Worm (Caenorhabditis elegans) whole organism, midembryonic: Measurements from ENCODE around the gene pkn-1.
A peak's percentile ranks its signal among the peaks of the same experiment; 100 is the strongest.

Source experiments
- T22C8.4 ChIP-seq: fragments of 200-800 bp; sonication (Bioruptor generic); IDR thresholded peaks from 2 replicates; pipeline ENCODE4 v1.3.6; 2022; ENCODE audit warnings: missing genetic modification characterization, missing compliant biosample characterization
- cog-1 ChIP-seq: sonication (generic microtip); optimal IDR thresholded peaks from 2 replicates; lab custom pipeline; 2016; ENCODE audit warnings: missing genetic modification characterization, missing compliant biosample characterization
- flt-1 ChIP-seq: fragments of 200-800 bp; sonication (Bioruptor generic); IDR thresholded peaks from 2 replicates; pipeline ENCODE4 v1.3.6; 2022; ENCODE audit warnings: missing genetic modification characterization, missing compliant biosample characterization
- klf-2 ChIP-seq: fragments of 200-800 bp; sonication (Bioruptor generic); conservative IDR thresholded peaks from 2 replicates; pipeline ENCODE4 v1.3.6; 2022; ENCODE audit warnings: missing genetic modification reagents, missing genetic modification characterization, missing compliant biosample characterization
- med-1 ChIP-seq: sonication (generic microtip); optimal IDR thresholded peaks from 2 replicates; lab custom pipeline; 2017; ENCODE audit warnings: missing genetic modification characterization, mild to moderate bottlenecking, missing compliant biosample characterization, antibody characterized with exemption, missing genetic modification reagents; ENCODE audit not compliant: insufficient read depth
- ref-1 ChIP-seq: fragments of 200-800 bp; sonication (Bioruptor generic); conservative IDR thresholded peaks from 2 replicates; pipeline ENCODE4 v1.3.6; 2022; ENCODE audit warnings: missing genetic modification reagents, missing genetic modification characterization, missing compliant biosample characterization
- tab-1 ChIP-seq: fragments of 200-800 bp; sonication (Bioruptor generic); IDR thresholded peaks from 2 replicates; pipeline ENCODE4 v1.3.6; 2022; ENCODE audit warnings: missing genetic modification characterization, missing compliant biosample characterization
- ztf-23 ChIP-seq: fragments of 200-800 bp; sonication (Bioruptor generic); IDR thresholded peaks from 2 replicates; pipeline ENCODE4 v1.3.6; 2022; ENCODE audit warnings: missing genetic modification reagents, missing genetic modification characterization, missing compliant biosample characterization
- ztf-29 ChIP-seq: fragments of 200-800 bp; sonication (Bioruptor generic); IDR thresholded peaks from 2 replicates; pipeline ENCODE4 v1.3.6; 2022; ENCODE audit warnings: missing genetic modification reagents, missing genetic modification characterization, missing compliant biosample characterization

pkn-1 gene

DNA sequence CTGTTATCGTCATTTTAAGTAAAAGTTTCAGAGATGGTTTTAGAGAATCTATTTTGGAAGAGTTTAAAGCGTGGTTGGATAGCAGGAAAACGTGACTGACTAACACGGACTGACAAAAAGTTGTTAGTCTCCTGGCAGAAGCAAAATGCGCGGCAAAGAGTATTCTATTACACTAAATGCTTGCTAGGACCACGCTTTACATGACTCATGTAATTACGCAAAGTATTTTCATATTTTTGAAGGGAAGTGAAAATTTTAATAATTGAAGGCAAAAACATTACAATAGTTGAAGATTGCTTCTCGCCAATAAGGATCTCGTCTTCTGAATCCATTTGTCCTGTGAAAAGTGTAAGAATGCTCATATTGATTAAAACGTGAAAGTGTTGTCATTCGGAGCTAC lies 9.2 kb downstream of the pkn-1 start, which contains the start of gene gur-3:
Gene gur-3 (minus strand): TSS at position 101 of the 400 bp plus-strand sequence.
- TF ChIP-seq tab-1 (GFP tag; lab: Robert Waterston, UW), result no peak
- TF ChIP-seq ztf-23 (GFP tag; lab: Robert Waterston, UW), result no peak
- no peak for TF ChIP-seq med-1
- TF ChIP-seq klf-2, result no peak
- no peak for TF ChIP-seq ztf-29
- TF ChIP-seq ref-1 (GFP tag; lab: Robert Waterston, UW), result no peak
- no peak for TF ChIP-seq cog-1
- TF ChIP-seq T22C8.4 (GFP tag; lab: Robert Waterston, UW), result no peak
- TF ChIP-seq flt-1 (GFP tag; lab: Robert Waterston, UW), result no peak

DNA sequence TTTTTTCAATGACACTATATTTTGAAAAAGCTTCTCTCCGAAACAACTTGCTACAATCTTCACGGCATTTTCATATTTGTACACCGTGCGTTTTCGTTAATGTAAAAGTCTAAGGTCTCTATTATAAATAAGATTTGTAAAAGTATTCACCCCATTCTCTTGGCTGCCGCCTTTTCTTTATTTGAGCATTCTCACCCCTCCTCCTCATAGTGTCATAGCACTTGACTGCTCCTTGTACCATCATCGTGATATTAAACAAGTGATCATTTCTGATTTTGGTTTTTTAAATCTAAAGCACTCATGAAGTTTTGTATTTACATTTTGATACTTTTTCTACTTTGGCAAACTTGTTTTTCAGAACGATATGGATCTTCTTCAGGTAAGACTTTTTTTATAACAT lies 9.8 kb downstream of the pkn-1 start, which contains the start of gene ZC504.1:
Gene ZC504.1 (plus strand): TSS at position 301 of the 400 bp plus-strand sequence.
- TF ChIP-seq med-1 (no peak), klf-2 (no peak), T22C8.4 (GFP tag; lab: Robert Waterston, UW) (no peak), ztf-23 (GFP tag; lab: Robert Waterston, UW) (no peak), ref-1 (GFP tag; lab: Robert Waterston, UW) (no peak), cog-1 (no peak), flt-1 (GFP tag; lab: Robert Waterston, UW) (no peak), tab-1 (GFP tag; lab: Robert Waterston, UW) (no peak), ztf-29 (no peak)

DNA sequence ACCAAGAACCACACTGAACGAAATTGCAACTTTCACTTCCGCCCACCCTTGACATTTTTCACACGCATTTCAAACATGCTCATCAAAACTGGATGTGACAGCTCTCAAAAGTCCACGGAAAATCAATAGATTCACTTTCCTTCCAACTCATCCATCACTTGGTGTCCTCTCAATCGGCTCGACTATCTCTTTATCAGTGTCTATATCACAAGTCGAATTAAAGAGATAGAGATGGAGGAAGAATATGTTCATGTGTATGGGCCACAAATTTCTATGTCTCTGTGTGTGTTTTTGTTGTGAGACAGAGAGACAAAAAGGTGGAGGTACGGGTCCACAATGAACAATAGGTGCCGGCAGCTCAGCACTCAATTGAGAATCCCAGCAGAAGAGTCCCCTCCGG lies 13.5 kb downstream of the pkn-1 start:
- TF ChIP-seq ref-1 (GFP tag; lab: Robert Waterston, UW) (no peak), flt-1 (GFP tag; lab: Robert Waterston, UW) (no peak), ztf-29 (no peak), klf-2 (no peak), T22C8.4 (GFP tag; lab: Robert Waterston, UW) (no peak), med-1 (no peak), cog-1 (no peak), ztf-23 (GFP tag; lab: Robert Waterston, UW) (no peak), tab-1 (GFP tag; lab: Robert Waterston, UW) (no peak)

DNA sequence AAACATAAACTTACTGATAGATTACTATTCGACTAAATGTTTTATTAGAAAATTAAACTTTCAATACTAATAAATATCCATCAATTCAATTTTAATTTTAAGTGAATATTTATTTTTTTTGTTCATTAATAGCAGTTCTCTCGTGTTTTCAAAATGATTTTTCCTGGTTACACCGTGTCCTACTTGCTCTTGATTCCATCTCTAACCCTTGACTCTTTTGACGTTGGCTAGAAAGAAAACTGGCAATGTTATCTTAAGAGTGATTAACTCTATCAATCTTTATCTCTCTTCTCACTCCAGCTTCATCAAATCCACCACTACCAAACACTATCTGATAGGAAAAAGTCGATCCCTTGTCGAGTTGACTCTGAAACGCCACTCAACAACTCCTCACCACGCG lies 15.4 kb downstream of the pkn-1 start, which contains the start of gene acr-8:
Gene acr-8 (plus strand): TSS at position 301 of the 400 bp plus-strand sequence.
- TF ChIP-seq med-1 (no peak), flt-1 (GFP tag; lab: Robert Waterston, UW) (no peak), cog-1 (no peak), klf-2 (no peak), tab-1 (GFP tag; lab: Robert Waterston, UW) (no peak), T22C8.4 (GFP tag; lab: Robert Waterston, UW) (no peak), ztf-23 (GFP tag; lab: Robert Waterston, UW) (no peak), ztf-29 (no peak), ref-1 (GFP tag; lab: Robert Waterston, UW) (no peak)

DNA sequence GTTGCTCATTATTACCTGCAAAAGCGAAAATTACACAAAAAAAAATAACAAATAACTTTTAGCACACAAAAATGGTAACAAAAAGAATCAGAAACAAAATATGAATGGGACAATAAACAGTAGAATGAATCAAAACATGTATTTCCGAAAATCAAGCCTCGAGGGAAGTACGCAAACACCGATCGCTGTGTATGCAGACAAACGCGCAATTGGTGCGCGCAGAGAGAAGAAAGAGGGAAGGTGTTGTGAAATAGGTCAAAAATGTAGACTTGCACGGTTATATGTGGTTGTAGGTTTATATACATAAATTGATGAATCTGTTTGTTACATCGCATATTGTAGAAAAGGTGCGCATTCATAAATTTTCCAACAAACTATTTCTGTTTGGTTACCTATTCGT lies 22.7 kb downstream of the pkn-1 start, which contains the start of gene cdk-11.2:
Gene cdk-11.2 (minus strand): TSS at position 23 of the 400 bp plus-strand sequence.
- TF ChIP-seq tab-1 (GFP tag; lab: Robert Waterston, UW) (no peak), T22C8.4 (GFP tag; lab: Robert Waterston, UW) (no peak), med-1 (no peak), cog-1 (no peak), ztf-29 (0 out of 2 replicates have a peak, but pooled peaks have one; percentile 28), klf-2 (no peak), ztf-23 (GFP tag; lab: Robert Waterston, UW) (0 out of 2 replicates have a peak, but pooled peaks have one; percentile 44), ref-1 (GFP tag; lab: Robert Waterston, UW) (no peak), flt-1 (GFP tag; lab: Robert Waterston, UW) (0 out of 2 replicates have a peak, but pooled peaks have one; percentile 21)

DNA sequence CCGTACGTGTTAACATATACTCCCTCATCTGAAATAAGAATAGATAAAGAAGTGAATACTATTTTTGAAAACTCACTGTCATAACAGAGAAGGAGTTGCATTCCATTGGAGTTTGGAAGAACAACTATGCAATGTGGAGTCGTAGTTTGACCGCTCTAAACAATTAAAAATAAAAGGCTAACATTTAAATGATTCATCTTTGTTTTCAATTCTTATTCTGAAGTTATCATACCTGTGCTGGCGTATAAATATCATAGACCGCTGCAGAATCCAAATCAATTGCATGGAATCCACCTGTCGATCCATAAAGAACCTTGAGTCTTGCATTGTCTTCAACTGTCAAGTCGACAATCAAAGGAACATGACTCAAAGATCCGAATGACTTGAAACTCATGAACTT lies 25.7 kb downstream of the pkn-1 start:
- TF ChIP-seq cog-1 (no peak), ref-1 (GFP tag; lab: Robert Waterston, UW) (no peak), ztf-29 (no peak), T22C8.4 (GFP tag; lab: Robert Waterston, UW) (no peak), tab-1 (GFP tag; lab: Robert Waterston, UW) (no peak), flt-1 (GFP tag; lab: Robert Waterston, UW) (no peak), ztf-23 (GFP tag; lab: Robert Waterston, UW) (no peak), klf-2 (no peak), med-1 (no peak)

DNA sequence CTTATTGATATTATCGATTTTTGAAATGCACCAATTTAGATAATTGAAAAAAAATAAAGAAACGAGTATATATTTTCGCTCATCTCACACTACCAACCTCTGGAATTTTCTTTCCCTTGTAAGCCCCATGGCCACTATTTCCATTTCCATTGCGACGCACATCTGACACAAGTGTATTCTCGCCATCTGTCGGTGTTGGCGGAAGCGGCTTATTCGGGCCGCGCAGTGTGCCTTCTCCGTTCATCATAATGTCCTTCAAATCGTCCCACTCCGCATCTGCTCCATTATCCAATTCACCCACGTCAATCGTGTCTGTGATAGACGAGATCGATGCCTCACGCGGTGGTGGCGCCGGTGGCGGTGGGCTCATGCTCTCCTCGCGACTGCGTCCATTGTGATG lies 27.7 kb downstream of the pkn-1 start:
- TF ChIP-seq T22C8.4 (GFP tag; lab: Robert Waterston, UW), result no peak
- no peak for TF ChIP-seq flt-1 (GFP tag; lab: Robert Waterston, UW)
- TF ChIP-seq ref-1 (GFP tag; lab: Robert Waterston, UW), result no peak
- no peak for TF ChIP-seq med-1
- TF ChIP-seq ztf-29, result no peak
- no peak for TF ChIP-seq cog-1
- no peak for TF ChIP-seq klf-2
- no peak for TF ChIP-seq ztf-23 (GFP tag; lab: Robert Waterston, UW)
- TF ChIP-seq tab-1 (GFP tag; lab: Robert Waterston, UW), result no peak

DNA sequence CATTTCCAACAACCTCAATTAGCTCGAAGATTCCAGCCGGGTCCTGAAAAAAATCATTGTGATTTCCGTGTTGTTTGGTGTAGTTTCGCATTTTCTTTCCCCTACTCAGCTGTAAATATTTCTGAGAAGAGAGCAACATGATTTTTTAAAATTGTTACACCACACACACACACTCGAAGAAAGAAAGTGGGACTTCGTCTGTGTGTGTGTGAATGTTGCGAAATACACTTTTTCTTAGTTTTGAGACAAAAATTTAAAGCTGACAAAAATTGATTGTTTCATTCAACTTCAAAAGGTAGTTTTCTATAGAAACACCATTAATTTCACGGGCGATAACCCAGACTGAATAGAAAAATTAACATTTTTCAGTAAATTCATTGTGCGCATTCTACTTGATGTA lies 31.1 kb downstream of the pkn-1 start:
- no peak for TF ChIP-seq ztf-29
- TF ChIP-seq cog-1, result no peak
- no peak for TF ChIP-seq T22C8.4 (GFP tag; lab: Robert Waterston, UW)
- no peak for TF ChIP-seq ref-1 (GFP tag; lab: Robert Waterston, UW)
- TF ChIP-seq med-1, result no peak
- no peak for TF ChIP-seq ztf-23 (GFP tag; lab: Robert Waterston, UW)
- no peak for TF ChIP-seq klf-2
- no peak for TF ChIP-seq tab-1 (GFP tag; lab: Robert Waterston, UW)
- no peak for TF ChIP-seq flt-1 (GFP tag; lab: Robert Waterston, UW)

DNA sequence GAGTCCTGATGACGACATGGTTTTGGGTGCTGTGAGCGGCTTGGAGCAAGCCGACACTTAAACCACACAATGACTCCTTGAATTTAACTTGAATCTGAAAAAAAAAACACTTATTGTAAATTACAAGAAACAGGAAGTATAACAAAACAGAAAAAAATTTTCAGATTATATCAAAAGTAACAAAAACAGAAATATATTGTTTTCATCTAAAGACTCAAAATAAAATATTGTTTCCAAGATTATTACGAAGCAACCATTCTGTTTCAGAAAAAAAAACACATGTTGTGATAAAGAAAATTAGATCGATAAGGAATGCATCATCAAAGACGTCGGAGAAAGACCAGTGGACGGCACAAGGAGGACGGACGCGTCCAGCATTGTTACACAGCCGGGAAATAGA lies 31.5 kb downstream of the pkn-1 start, which contains the start of gene mig-15:
Gene mig-15 (minus strand): TSS at position 101 of the 400 bp plus-strand sequence.
- no peak for TF ChIP-seq T22C8.4 (GFP tag; lab: Robert Waterston, UW)
- no peak for TF ChIP-seq ref-1 (GFP tag; lab: Robert Waterston, UW)
- no peak for TF ChIP-seq ztf-23 (GFP tag; lab: Robert Waterston, UW)
- TF ChIP-seq tab-1 (GFP tag; lab: Robert Waterston, UW), result no peak
- TF ChIP-seq ztf-29, result no peak
- TF ChIP-seq med-1, result no peak
- no peak for TF ChIP-seq flt-1 (GFP tag; lab: Robert Waterston, UW)
- no peak for TF ChIP-seq cog-1
- no peak for TF ChIP-seq klf-2

DNA sequence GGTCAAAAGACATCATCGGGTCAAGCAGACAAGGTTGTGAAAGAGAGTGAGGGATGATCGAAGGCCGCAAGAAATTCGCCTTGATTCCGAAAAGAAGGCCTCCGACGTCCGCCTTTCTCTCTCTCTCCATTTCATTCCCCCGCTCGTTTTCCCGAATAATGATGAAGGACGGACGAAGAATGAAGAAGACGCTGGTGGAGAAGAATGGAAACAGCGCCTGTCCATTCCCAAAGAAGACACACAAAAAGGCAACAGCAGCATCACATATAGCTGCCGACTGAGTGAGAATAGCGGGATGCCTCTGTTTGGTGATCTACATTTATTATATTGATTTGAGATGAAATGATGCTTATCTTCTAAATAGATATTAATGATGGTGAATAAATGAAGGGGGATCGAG lies 32.2 kb downstream of the pkn-1 start:
- TF ChIP-seq tab-1 (GFP tag; lab: Robert Waterston, UW) (0 out of 2 replicates have a peak, but pooled peaks have one; percentile 57), cog-1 (peak; percentile 23), klf-2 (no peak), med-1 (no peak), ztf-29 (no peak), ztf-23 (GFP tag; lab: Robert Waterston, UW) (no peak)
